Worm (Caenorhabditis elegans) whole organism, L4 larva: Measurements from ENCODE around the gene stau-1.

Experiments
- F26F4.8 ChIP-seq: fragments of 200-800 bp; sonication (Bioruptor generic); conservative IDR thresholded peaks from 2 replicates; pipeline ENCODE4 v1.3.6; 2022; ENCODE audit warnings: missing genetic modification characterization, missing compliant biosample characterization
- F44E2.7 ChIP-seq: fragments of 200-800 bp; sonication (Bioruptor generic); IDR thresholded peaks from 2 replicates; pipeline ENCODE4 v2.1.2; 2022; ENCODE audit warnings: missing genetic modification characterization, missing compliant biosample characterization
- Y5F2A.4 ChIP-seq: fragments of 200-800 bp; sonication (Bioruptor generic); optimal IDR thresholded peaks from 2 replicates; lab custom pipeline; 2018; ENCODE audit warnings: mild to moderate bottlenecking, missing genetic modification characterization, missing compliant biosample characterization
- Y75B8A.6 ChIP-seq: fragments of 200-800 bp; sonication (Bioruptor generic); IDR thresholded peaks from 2 replicates; pipeline ENCODE4 v1.3.6; 2022; ENCODE audit warnings: missing genetic modification reagents, missing genetic modification characterization, missing compliant biosample characterization
- aha-1 ChIP-seq: fragments of 150-350 bp; peaks from one replicate; lab custom pipeline; 2014; ENCODE audit warnings: missing biosample characterization, missing genetic modification characterization
- ama-1 ChIP-seq: fragments of 150-350 bp; optimal IDR thresholded peaks from 2 replicates; lab custom pipeline; 2014; ENCODE audit warnings: inconsistent platforms, mixed read lengths
- arid-1 ChIP-seq: fragments of 200-800 bp; sonication (Bioruptor generic); conservative IDR thresholded peaks from 2 replicates; pipeline ENCODE4 v1.3.6; 2022; ENCODE audit warnings: missing genetic modification reagents, missing genetic modification characterization, missing compliant biosample characterization
- attf-4 ChIP-seq: sonication (generic microtip); optimal IDR thresholded peaks from 3 replicates; lab custom pipeline; 2017; ENCODE audit warnings: missing biosample characterization, missing genetic modification characterization
- ceh-44 ChIP-seq: fragments of 200-800 bp; sonication (Bioruptor generic); IDR thresholded peaks from 2 replicates; pipeline ENCODE4 v1.3.6; 2022; ENCODE audit warnings: missing genetic modification reagents, missing genetic modification characterization, missing compliant biosample characterization
- ceh-62 ChIP-seq: sonication (generic microtip); optimal IDR thresholded peaks from 2 replicates; lab custom pipeline; 2017; ENCODE audit warnings: missing biosample characterization, missing genetic modification characterization
- ces-1 ChIP-seq: fragments of 150-350 bp; sonication (generic microtip); optimal IDR thresholded peaks from 4 replicates; lab custom pipeline; 2014; ENCODE audit warnings: missing biosample characterization, missing genetic modification reagents, missing genetic modification characterization
- ctbp-1 ChIP-seq: fragments of 200-800 bp; sonication (Bioruptor generic); IDR thresholded peaks from 2 replicates; pipeline ENCODE4 v1.3.6; 2022; ENCODE audit warnings: missing genetic modification reagents, missing genetic modification characterization, missing compliant biosample characterization
- daf-12 ChIP-seq: fragments of 150-350 bp; optimal IDR thresholded peaks from 2 replicates; lab custom pipeline; 2014; ENCODE audit warnings: missing biosample characterization, missing genetic modification reagents, missing genetic modification characterization
- daf-16 ChIP-seq, 3 experiments: sonication (generic microtip); optimal IDR thresholded peaks; 2 replicates each; lab custom pipeline; 2016 to 2017; ENCODE audit warnings: missing genetic modification characterization in 3 of 3, missing genetic modification reagents in 3 of 3, mild to moderate bottlenecking in 2 of 3, missing compliant biosample characterization in 2 of 3, missing biosample characterization in 1 of 3, moderate library complexity in 1 of 3
- dmd-6 ChIP-seq: fragments of 200-800 bp; sonication (Bioruptor generic); IDR thresholded peaks from 2 replicates; pipeline ENCODE4 v1.3.6; 2022; ENCODE audit warnings: missing genetic modification reagents, missing genetic modification characterization, missing compliant biosample characterization
- dmd-9 ChIP-seq: fragments of 200-800 bp; sonication (Bioruptor generic); IDR thresholded peaks from 2 replicates; pipeline ENCODE4 v1.3.6; 2022; ENCODE audit warnings: missing genetic modification reagents, missing genetic modification characterization, missing compliant biosample characterization
- dpl-1 ChIP-seq: fragments of 150-350 bp; optimal IDR thresholded peaks from 2 replicates; lab custom pipeline; 2014; ENCODE audit warnings: missing biosample characterization, missing genetic modification reagents, missing genetic modification characterization
- egl-43 ChIP-seq: fragments of 200-800 bp; sonication (Bioruptor generic); IDR thresholded peaks from 2 replicates; pipeline ENCODE4 v1.3.6; 2022; ENCODE audit warnings: missing genetic modification reagents, missing genetic modification characterization, missing compliant biosample characterization
- fkh-10 ChIP-seq: fragments of 150-350 bp; optimal IDR thresholded peaks from 2 replicates; lab custom pipeline; 2014; ENCODE audit warnings: missing biosample characterization, missing genetic modification reagents, missing genetic modification characterization
- fos-1 ChIP-seq: fragments of 150-350 bp; optimal IDR thresholded peaks from 2 replicates; lab custom pipeline; 2014; ENCODE audit warnings: missing biosample characterization, missing genetic modification characterization
- hlh-11 ChIP-seq: fragments of 200-800 bp; sonication (Bioruptor generic); optimal IDR thresholded peaks from 2 replicates; lab custom pipeline; 2018; ENCODE audit warnings: mild to moderate bottlenecking, missing genetic modification characterization, missing compliant biosample characterization
- hlh-30 ChIP-seq: sonication (generic microtip); optimal IDR thresholded peaks from 2 replicates; lab custom pipeline; 2017; ENCODE audit warnings: antibody characterized with exemption, mild to moderate bottlenecking, missing genetic modification characterization, missing compliant biosample characterization; ENCODE audit not compliant: insufficient read depth
- hmg-1.1 ChIP-seq: fragments of 200-800 bp; sonication (Bioruptor generic); IDR thresholded peaks from 2 replicates; pipeline ENCODE4 v1.3.6; 2022; ENCODE audit warnings: missing genetic modification reagents, missing genetic modification characterization, missing compliant biosample characterization
- jun-1 ChIP-seq: fragments of 150-350 bp; optimal IDR thresholded peaks from 2 replicates; lab custom pipeline; 2014; ENCODE audit warnings: missing biosample characterization, missing genetic modification reagents, missing genetic modification characterization
- lim-7 ChIP-seq: fragments of 200-800 bp; sonication (Bioruptor generic); IDR thresholded peaks from 2 replicates; pipeline ENCODE4 v1.3.6; 2022; ENCODE audit warnings: missing genetic modification characterization, missing compliant biosample characterization
- lin-1 ChIP-seq: fragments of 200-800 bp; sonication (Bioruptor generic); IDR thresholded peaks from 2 replicates; pipeline ENCODE4 v1.3.6; 2022; ENCODE audit warnings: missing genetic modification reagents, missing genetic modification characterization, missing compliant biosample characterization
- lin-29 ChIP-seq: fragments of 200-800 bp; sonication (Bioruptor generic); IDR thresholded peaks from 2 replicates; pipeline ENCODE4 v1.3.6; 2022; ENCODE audit warnings: missing genetic modification reagents, missing genetic modification characterization, missing compliant biosample characterization
- lin-38 ChIP-seq: fragments of 200-800 bp; sonication (Bioruptor generic); IDR thresholded peaks from 2 replicates; pipeline ENCODE4 v1.3.6; 2022; ENCODE audit warnings: missing genetic modification reagents, missing genetic modification characterization, missing compliant biosample characterization
- lin-39 ChIP-seq: fragments of 150-350 bp; optimal IDR thresholded peaks from 2 replicates; lab custom pipeline; 2014; ENCODE audit warnings: missing biosample characterization, missing genetic modification reagents, missing genetic modification characterization
- lir-3 ChIP-seq: sonication (generic microtip); optimal IDR thresholded peaks from 2 replicates; lab custom pipeline; 2016; ENCODE audit warnings: mild to moderate bottlenecking, missing genetic modification characterization, missing compliant biosample characterization
- lsy-2 ChIP-seq, 2 experiments: fragments of 150-350 bp in 1 of 2; sonication (generic microtip) in 1 of 2; optimal IDR thresholded peaks; 2 replicates each; lab custom pipeline; 2014 to 2017; ENCODE audit warnings: missing biosample characterization in 2 of 2, missing genetic modification characterization in 2 of 2
- madf-9 ChIP-seq: fragments of 200-800 bp; sonication (Bioruptor generic); conservative IDR thresholded peaks from 2 replicates; pipeline ENCODE4 v1.3.6; 2022; ENCODE audit warnings: missing genetic modification reagents, missing genetic modification characterization, missing compliant biosample characterization
- mdl-1 ChIP-seq, 2 experiments: fragments of 150-350 bp in 1 of 2; sonication (generic microtip) in 1 of 2; optimal IDR thresholded peaks; 2 replicates each; lab custom pipeline; 2014 to 2017; ENCODE audit warnings: missing biosample characterization in 2 of 2, missing genetic modification characterization in 2 of 2
- mdt-29 ChIP-seq: fragments of 200-800 bp; sonication (Bioruptor generic); IDR thresholded peaks from 2 replicates; pipeline ENCODE4 v1.3.6; 2022; ENCODE audit warnings: missing genetic modification reagents, missing genetic modification characterization, missing compliant biosample characterization
- mep-1 ChIP-seq: fragments of 150-350 bp; sonication (generic microtip); optimal IDR thresholded peaks from 3 replicates; lab custom pipeline; 2014; ENCODE audit warnings: missing biosample characterization, missing genetic modification characterization
- mxl-2 ChIP-seq: fragments of 200-800 bp; sonication (Bioruptor generic); conservative IDR thresholded peaks from 2 replicates; pipeline ENCODE4 v1.3.6; 2022; ENCODE audit warnings: missing genetic modification reagents, missing genetic modification characterization, missing compliant biosample characterization
- mxl-3 ChIP-seq: fragments of 200-800 bp; sonication (Bioruptor generic); optimal IDR thresholded peaks from 2 replicates; lab custom pipeline; 2018; ENCODE audit warnings: mild to moderate bottlenecking, missing genetic modification characterization, missing compliant biosample characterization
- nhr-11 ChIP-seq: fragments of 150-350 bp; optimal IDR thresholded peaks from 2 replicates; lab custom pipeline; 2014; ENCODE audit warnings: missing biosample characterization, missing genetic modification characterization
- nhr-41 ChIP-seq: fragments of 200-800 bp; sonication (Bioruptor generic); IDR thresholded peaks from 2 replicates; pipeline ENCODE4 v1.3.6; 2022; ENCODE audit warnings: missing genetic modification reagents, missing genetic modification characterization, missing compliant biosample characterization
- nhr-6 ChIP-seq: fragments of 150-350 bp; optimal IDR thresholded peaks from 2 replicates; lab custom pipeline; 2014; ENCODE audit warnings: missing biosample characterization, missing genetic modification characterization
- php-3 ChIP-seq: fragments of 200-800 bp; sonication (Bioruptor generic); IDR thresholded peaks from 2 replicates; pipeline ENCODE4 v1.3.6; 2022; ENCODE audit warnings: missing genetic modification reagents, missing genetic modification characterization, missing compliant biosample characterization
- rbr-2 ChIP-seq: sonication (generic microtip); optimal IDR thresholded peaks from 2 replicates; lab custom pipeline; 2016; ENCODE audit warnings: missing genotype, missing genetic modification characterization, missing compliant biosample characterization
- tra-1 ChIP-seq: fragments of 200-800 bp; sonication (Bioruptor generic); IDR thresholded peaks from 2 replicates; pipeline ENCODE4 v1.3.6; 2022; ENCODE audit warnings: missing genetic modification reagents, missing genetic modification characterization, missing compliant biosample characterization
- unc-39 ChIP-seq: sonication (generic microtip); optimal IDR thresholded peaks from 2 replicates; lab custom pipeline; 2017; ENCODE audit warnings: missing biosample characterization, missing genetic modification characterization
- unc-62 ChIP-seq, 3 experiments: fragments of 150-350 bp in 1 of 3; sonication (generic microtip); optimal IDR thresholded peaks in 2 of 3; peaks in 1 of 3; 1 replicate in 1 of 3; 2 replicates in 2 of 3; lab custom pipeline; 2014 to 2017; ENCODE audit warnings: missing biosample characterization in 3 of 3, missing genetic modification characterization in 3 of 3, missing genetic modification reagents in 3 of 3, missing genotype in 1 of 3
- vab-7 ChIP-seq: fragments of 200-800 bp; sonication (Bioruptor generic); IDR thresholded peaks from 2 replicates; pipeline ENCODE4 v1.3.6; 2022; ENCODE audit warnings: missing genetic modification reagents, missing genetic modification characterization, missing compliant biosample characterization
- zfp-2 ChIP-seq: sonication (generic microtip); optimal IDR thresholded peaks from 2 replicates; lab custom pipeline; 2016; ENCODE audit warnings: mild to moderate bottlenecking, missing genetic modification characterization, missing compliant biosample characterization
- zfp-3 ChIP-seq: fragments of 200-800 bp; sonication (Bioruptor generic); conservative IDR thresholded peaks from 2 replicates; pipeline ENCODE4 v1.3.6; 2022; ENCODE audit warnings: missing genetic modification reagents, missing genetic modification characterization, missing compliant biosample characterization
- zip-2 ChIP-seq: fragments of 150-350 bp; optimal IDR thresholded peaks from 2 replicates; lab custom pipeline; 2014; ENCODE audit warnings: missing biosample characterization, missing genetic modification characterization
- ztf-7 ChIP-seq: fragments of 150-350 bp; optimal IDR thresholded peaks from 2 replicates; lab custom pipeline; 2014; ENCODE audit warnings: missing biosample characterization, missing genetic modification characterization

stau-1 gene

DNA sequence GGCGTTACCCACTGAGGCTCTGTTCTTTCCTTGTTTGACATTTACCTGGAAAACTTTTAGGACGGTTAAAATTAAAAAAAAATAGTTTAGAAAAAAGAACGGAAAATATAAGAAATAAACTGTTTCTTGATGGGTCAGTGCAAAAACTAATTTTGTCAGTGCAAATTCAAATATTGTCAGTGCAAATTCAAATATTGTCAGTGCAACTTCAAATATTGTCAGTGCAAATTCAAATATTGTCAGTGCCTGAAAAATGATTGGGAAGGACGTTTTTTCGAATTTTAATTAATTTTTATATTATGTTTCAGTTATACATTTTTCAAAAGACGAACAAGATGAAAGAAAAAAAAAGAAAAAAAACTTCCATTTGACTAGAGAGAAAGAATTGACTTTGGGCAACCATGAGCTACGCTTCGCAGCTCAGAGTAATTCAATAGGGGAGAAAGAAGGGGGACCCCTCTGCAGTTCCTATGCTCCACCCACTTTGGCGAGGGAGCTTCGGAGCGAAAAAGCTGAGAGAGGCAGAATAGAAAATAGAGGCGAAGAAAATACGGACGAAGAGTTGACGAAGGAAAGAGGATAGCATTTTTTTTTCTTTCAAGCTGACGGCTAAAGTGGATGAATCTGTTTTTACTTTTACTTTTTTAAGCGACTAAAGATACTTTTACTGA lies 27.5 kb upstream of the stau-1 start, which contains the start of gene unc-1:
unc-1 (minus strand) TSS at position 51 of the 671 bp plus-strand sequence.
- TF ChIP-seq ama-1 = no peak
- no peak for TF ChIP-seq madf-9
- no peak for TF ChIP-seq mdt-29 (GFP tag; lab: Robert Waterston, UW)
- TF ChIP-seq zfp-2 (tag; lab: Kevin White, UChicago) = no peak
- TF ChIP-seq mep-1 (tag; lab: Kevin White, UChicago) = peak; percentile 41
- TF ChIP-seq aha-1 (tag; lab: Kevin White, UChicago) = peak; percentile 22
- TF ChIP-seq zfp-3 = no peak
- no peak for TF ChIP-seq ceh-44
- TF ChIP-seq lir-3 (tag; lab: Kevin White, UChicago) = no peak
- TF ChIP-seq jun-1 (tag; lab: Kevin White, UChicago) = no peak
- TF ChIP-seq lin-29 = no peak
- no peak for TF ChIP-seq daf-16 (GFP tag; optimal IDR thresholded peaks at IDR 0.05; lab: Kevin White, UChicago)
- TF ChIP-seq daf-16 (tag; optimal IDR thresholded peaks at IDR 0.05; lab: Kevin White, UChicago) = no peak
- no peak for TF ChIP-seq F26F4.8 (GFP tag; lab: Robert Waterston, UW)
- TF ChIP-seq nhr-11 = no peak
- no peak for TF ChIP-seq zip-2 (tag; lab: Kevin White, UChicago)
- no peak for TF ChIP-seq lin-1
- TF ChIP-seq fos-1 (tag; lab: Kevin White, UChicago) = no peak
- TF ChIP-seq lsy-2 (tag; optimal IDR thresholded peaks at IDR 0.05; lab: Kevin White, UChicago) = no peak
- no peak for TF ChIP-seq dmd-6 (GFP tag; lab: Robert Waterston, UW)
- TF ChIP-seq hmg-1.1 (GFP tag; lab: Robert Waterston, UW) = peak; percentile 72; the same call in 1 of the 2 replicates
- TF ChIP-seq php-3 (GFP tag; lab: Robert Waterston, UW) = no peak
- no peak for TF ChIP-seq Y5F2A.4 (GFP tag; lab: Kevin White, UChicago)
- no peak for TF ChIP-seq hlh-11 (tag; lab: Kevin White, UChicago)
- TF ChIP-seq unc-39 (tag; lab: Kevin White, UChicago) = no peak
- TF ChIP-seq ceh-62 = no peak
- TF ChIP-seq fkh-10 (GFP tag; lab: Kevin White, UChicago) = peak; percentile 35
- no peak for TF ChIP-seq lin-38 (GFP tag; lab: Robert Waterston, UW)
- no peak for TF ChIP-seq tra-1 (GFP tag; lab: Robert Waterston, UW)
- peak; percentile 15 for TF ChIP-seq rbr-2
- TF ChIP-seq mxl-3 (GFP tag; lab: Kevin White, UChicago) = no peak
- no peak for TF ChIP-seq ztf-7
- TF ChIP-seq lin-39 (tag; lab: Kevin White, UChicago) = no peak
- peak; percentile 63; the same call in 1 of the 2 replicates for TF ChIP-seq ctbp-1
- no peak for TF ChIP-seq attf-4
- no peak for TF ChIP-seq arid-1 (GFP tag; lab: Robert Waterston, UW)
- TF ChIP-seq F44E2.7 (GFP tag; lab: Robert Waterston, UW) = no peak
- TF ChIP-seq ces-1 (GFP tag; lab: Kevin White, UChicago) = peak; percentile 81
- TF ChIP-seq mdl-1 (tag; optimal IDR thresholded peaks at IDR 0.05; lab: Kevin White, UChicago) = no peak
- TF ChIP-seq Y75B8A.6 = no peak
- TF ChIP-seq unc-62 (GFP tag; optimal IDR thresholded peaks at IDR 0.05 in 1 of 2; lab: Kevin White, UChicago) = no peak
- no peak for TF ChIP-seq unc-62 (tag; optimal IDR thresholded peaks at IDR 0.05; lab: Kevin White, UChicago)
- TF ChIP-seq nhr-6 = no peak
- no peak for TF ChIP-seq vab-7 (GFP tag; lab: Robert Waterston, UW)
- no peak for TF ChIP-seq dpl-1 (GFP tag; lab: Kevin White, UChicago)
- TF ChIP-seq hlh-30 = no peak
- no peak for TF ChIP-seq lim-7 (GFP tag; lab: Robert Waterston, UW)
- no peak for TF ChIP-seq mxl-2 (GFP tag; lab: Robert Waterston, UW)
- TF ChIP-seq nhr-41 = no peak
- no peak for TF ChIP-seq dmd-9
- no peak for TF ChIP-seq daf-12 (tag; lab: Kevin White, UChicago)
- TF ChIP-seq egl-43 = no peak
